Worm (Caenorhabditis elegans) whole organism, young adult: Measurements from ENCODE around the gene nhr-161.

Experiments
- B0019.2 ChIP-seq: fragments of 200-800 bp; sonication (Bioruptor generic); conservative IDR thresholded peaks from 2 replicates; pipeline ENCODE4 v1.3.6; 2022; ENCODE audit warnings: missing genetic modification reagents, missing genetic modification characterization, missing compliant biosample characterization
- B0261.1 ChIP-seq: sonication (generic microtip); optimal IDR thresholded peaks from 2 replicates; lab custom pipeline; 2016; ENCODE audit warnings: mild to moderate bottlenecking, missing genetic modification characterization, moderate library complexity, missing compliant biosample characterization
- D2030.7 ChIP-seq: fragments of 200-800 bp; sonication (Bioruptor generic); IDR thresholded peaks from 2 replicates; pipeline ENCODE4 v1.3.6; 2022; ENCODE audit warnings: missing genetic modification reagents, missing genetic modification characterization, missing compliant biosample characterization
- F10E7.11 ChIP-seq: sonication (generic microtip); optimal IDR thresholded peaks from 2 replicates; lab custom pipeline; 2017; ENCODE audit warnings: mild to moderate bottlenecking, missing genetic modification characterization, moderate library complexity, missing compliant biosample characterization
- F22D6.2 ChIP-seq: sonication (generic microtip); optimal IDR thresholded peaks from 2 replicates; lab custom pipeline; 2016; ENCODE audit warnings: mild to moderate bottlenecking, missing genetic modification characterization, missing compliant biosample characterization
- F33H1.4 ChIP-seq: fragments of 200-800 bp; sonication (Bioruptor generic); IDR thresholded peaks from 2 replicates; pipeline ENCODE4 v1.3.6; 2022; ENCODE audit warnings: missing genetic modification reagents, missing genetic modification characterization, missing compliant biosample characterization
- F37B4.10 ChIP-seq: fragments of 200-800 bp; sonication (Bioruptor generic); IDR thresholded peaks from 2 replicates; pipeline ENCODE4 v1.3.6; 2022; ENCODE audit warnings: missing genetic modification characterization, missing compliant biosample characterization
- F57A8.1 ChIP-seq: fragments of 200-800 bp; sonication (Bioruptor generic); optimal IDR thresholded peaks from 2 replicates; lab custom pipeline; 2018; ENCODE audit warnings: mild to moderate bottlenecking, missing genetic modification characterization, moderate library complexity, missing compliant biosample characterization
- F57C9.4 ChIP-seq: sonication (generic microtip); optimal IDR thresholded peaks from 2 replicates; lab custom pipeline; 2017; ENCODE audit warnings: mild to moderate bottlenecking, missing genetic modification characterization, missing compliant biosample characterization
- K11D2.4 ChIP-seq: fragments of 200-800 bp; sonication (Bioruptor generic); IDR thresholded peaks from 2 replicates; pipeline ENCODE4 v1.3.6; 2022; ENCODE audit warnings: missing genetic modification reagents, missing genetic modification characterization, missing compliant biosample characterization
- K12H6.12 ChIP-seq: fragments of 200-800 bp; sonication (Bioruptor generic); optimal IDR thresholded peaks from 2 replicates; lab custom pipeline; 2018; ENCODE audit warnings: mild to moderate bottlenecking, missing genetic modification characterization, missing compliant biosample characterization
- T07F8.4 ChIP-seq: sonication (generic microtip); optimal IDR thresholded peaks from 2 replicates; lab custom pipeline; 2016; ENCODE audit warnings: mild to moderate bottlenecking, missing genetic modification characterization, moderate library complexity, missing compliant biosample characterization
- Y53F4B.3 ChIP-seq: fragments of 200-800 bp; sonication (Bioruptor generic); IDR thresholded peaks from 2 replicates; pipeline ENCODE4 v1.3.6; 2022; ENCODE audit warnings: missing genetic modification reagents, missing genetic modification characterization, missing compliant biosample characterization
- Y56A3A.18 ChIP-seq: fragments of 200-800 bp; sonication (Bioruptor generic); IDR thresholded peaks from 2 replicates; pipeline ENCODE4 v1.3.6; 2022; ENCODE audit warnings: missing genetic modification reagents, missing genetic modification characterization, missing compliant biosample characterization
- Y79H2A.3 ChIP-seq: fragments of 200-800 bp; sonication (Bioruptor generic); conservative IDR thresholded peaks from 2 replicates; pipeline ENCODE4 v1.3.6; 2022; ENCODE audit warnings: missing genetic modification reagents, missing genetic modification characterization, missing compliant biosample characterization
- Y95B8A.8 ChIP-seq: fragments of 200-800 bp; sonication (Bioruptor generic); IDR thresholded peaks from 2 replicates; pipeline ENCODE4 v1.3.6; 2022; ENCODE audit warnings: missing genetic modification reagents, missing genetic modification characterization, missing compliant biosample characterization
- ama-1 ChIP-seq, 3 experiments: fragments of 150-350 bp in 1 of 3; sonication (generic microtip) in 2 of 3; optimal IDR thresholded peaks; 2 replicates each; lab custom pipeline; 2014 to 2018; ENCODE audit warnings: missing biosample characterization in 2 of 3, missing genetic modification characterization in 2 of 3, missing genetic modification reagents in 2 of 3
- aptf-2 ChIP-seq: fragments of 200-800 bp; sonication (Bioruptor generic); conservative IDR thresholded peaks from 2 replicates; pipeline ENCODE4 v1.3.6; 2022; ENCODE audit warnings: missing genetic modification reagents, missing genetic modification characterization, missing compliant biosample characterization
- atf-7 ChIP-seq: sonication (generic microtip); optimal IDR thresholded peaks from 2 replicates; lab custom pipeline; 2017; ENCODE audit warnings: mild to moderate bottlenecking, missing genetic modification characterization, missing compliant biosample characterization
- attf-3 ChIP-seq: fragments of 200-800 bp; sonication (Bioruptor generic); conservative IDR thresholded peaks from 2 replicates; pipeline ENCODE4 v1.3.6; 2022; ENCODE audit warnings: missing genetic modification reagents, missing genetic modification characterization, missing compliant biosample characterization
- attf-5 ChIP-seq: fragments of 200-800 bp; sonication (Bioruptor generic); optimal IDR thresholded peaks from 2 replicates; lab custom pipeline; 2018; ENCODE audit warnings: mild to moderate bottlenecking, missing genetic modification characterization, missing compliant biosample characterization
- bed-2 ChIP-seq: fragments of 200-800 bp; sonication (Bioruptor generic); IDR thresholded peaks from 2 replicates; pipeline ENCODE4 v1.3.6; 2022; ENCODE audit warnings: missing genetic modification reagents, missing genetic modification characterization, missing compliant biosample characterization
- ceh-79 ChIP-seq: sonication (generic microtip); optimal IDR thresholded peaks from 2 replicates; lab custom pipeline; 2017; ENCODE audit warnings: mild to moderate bottlenecking, missing genetic modification characterization, missing compliant biosample characterization
- dpl-1 ChIP-seq: fragments of 150-350 bp; optimal IDR thresholded peaks from 2 replicates; lab custom pipeline; 2014; ENCODE audit warnings: missing biosample characterization, missing genetic modification reagents, missing genetic modification characterization
- efl-1 ChIP-seq: fragments of 150-350 bp; optimal IDR thresholded peaks from 2 replicates; lab custom pipeline; 2014; ENCODE audit warnings: missing biosample characterization, missing genetic modification reagents, missing genetic modification characterization
- egl-18 ChIP-seq: fragments of 200-800 bp; sonication (Bioruptor generic); IDR thresholded peaks from 2 replicates; pipeline ENCODE4 v1.3.6; 2022; ENCODE audit warnings: missing genetic modification reagents, missing genetic modification characterization, missing compliant biosample characterization
- egrh-3 ChIP-seq: fragments of 200-800 bp; sonication (Bioruptor generic); IDR thresholded peaks from 2 replicates; pipeline ENCODE4 v1.3.6; 2022; ENCODE audit warnings: missing genetic modification reagents, missing genetic modification characterization, missing compliant biosample characterization
- hmg-20 ChIP-seq: fragments of 200-800 bp; sonication (Bioruptor generic); IDR thresholded peaks from 2 replicates; pipeline ENCODE4 v1.3.6; 2022; ENCODE audit warnings: missing genetic modification reagents, missing genetic modification characterization, missing compliant biosample characterization
- lin-35 ChIP-seq, 3 experiments: fragments of 150-350 bp in 2 of 3; sonication (generic microtip) in 1 of 3; optimal IDR thresholded peaks; 2 replicates each; lab custom pipeline; 2014 to 2018; ENCODE audit warnings: missing biosample characterization in 3 of 3, missing genetic modification characterization in 3 of 3, missing genetic modification reagents in 3 of 3
- lir-1 ChIP-seq: fragments of 200-800 bp; sonication (Bioruptor generic); conservative IDR thresholded peaks from 2 replicates; pipeline ENCODE4 v1.3.6; 2022; ENCODE audit warnings: missing genetic modification reagents, missing genetic modification characterization, missing compliant biosample characterization
- lsl-1 ChIP-seq: fragments of 200-800 bp; sonication (Bioruptor generic); optimal IDR thresholded peaks from 2 replicates; lab custom pipeline; 2018; ENCODE audit warnings: mild to moderate bottlenecking, missing genetic modification characterization, moderate library complexity, missing compliant biosample characterization
- mcd-1 ChIP-seq: fragments of 200-800 bp; sonication (Bioruptor generic); IDR thresholded peaks from 2 replicates; pipeline ENCODE4 v1.3.6; 2022; ENCODE audit warnings: missing genetic modification reagents, missing genetic modification characterization, missing compliant biosample characterization
- mel-28 ChIP-seq: sonication (generic microtip); optimal IDR thresholded peaks from 2 replicates; lab custom pipeline; 2016; ENCODE audit warnings: borderline replicate concordance, mild to moderate bottlenecking, missing genetic modification characterization, missing compliant biosample characterization
- mes-4 ChIP-seq: sonication (generic microtip); optimal IDR thresholded peaks from 2 replicates; lab custom pipeline; 2016; ENCODE audit warnings: missing genotype, missing genetic modification characterization, missing compliant biosample characterization
- nhr-120 ChIP-seq: fragments of 200-800 bp; sonication (Bioruptor generic); IDR thresholded peaks from 2 replicates; pipeline ENCODE4 v1.3.6; 2022; ENCODE audit warnings: missing genetic modification characterization, missing compliant biosample characterization
- nhr-27 ChIP-seq: fragments of 200-800 bp; sonication (Bioruptor generic); optimal IDR thresholded peaks from 2 replicates; lab custom pipeline; 2018; ENCODE audit warnings: mild to moderate bottlenecking, missing genetic modification characterization, moderate library complexity, missing compliant biosample characterization
- repo-1 ChIP-seq: sonication (generic microtip); optimal IDR thresholded peaks from 2 replicates; lab custom pipeline; 2017; ENCODE audit warnings: mild to moderate bottlenecking, missing genetic modification characterization, missing compliant biosample characterization
- sptf-2 ChIP-seq: fragments of 200-800 bp; sonication (Bioruptor generic); optimal IDR thresholded peaks from 2 replicates; lab custom pipeline; 2018; ENCODE audit warnings: mild to moderate bottlenecking, missing genetic modification characterization, missing compliant biosample characterization
- tbp1 ChIP-seq: fragments of 200-800 bp; sonication (Bioruptor generic); optimal IDR thresholded peaks from 2 replicates; lab custom pipeline; 2018; ENCODE audit warnings: mild to moderate bottlenecking, missing genetic modification characterization, missing compliant biosample characterization
- tlf-1 ChIP-seq: fragments of 200-800 bp; sonication (Bioruptor generic); optimal IDR thresholded peaks from 2 replicates; lab custom pipeline; 2018; ENCODE audit warnings: mild to moderate bottlenecking, missing genetic modification characterization, missing compliant biosample characterization
- unc-62 ChIP-seq: fragments of 150-350 bp; optimal IDR thresholded peaks from 2 replicates; lab custom pipeline; 2014; ENCODE audit warnings: missing biosample characterization, missing genetic modification reagents, missing genetic modification characterization
- ztf-26 ChIP-seq: sonication (generic microtip); optimal IDR thresholded peaks from 2 replicates; lab custom pipeline; 2017; ENCODE audit warnings: missing genetic modification characterization, missing compliant biosample characterization
- ztf-6 ChIP-seq: fragments of 200-800 bp; sonication (Bioruptor generic); IDR thresholded peaks from 2 replicates; pipeline ENCODE4 v1.3.6; 2022; ENCODE audit warnings: missing genetic modification reagents, missing genetic modification characterization, missing compliant biosample characterization

nhr-161 gene

DNA sequence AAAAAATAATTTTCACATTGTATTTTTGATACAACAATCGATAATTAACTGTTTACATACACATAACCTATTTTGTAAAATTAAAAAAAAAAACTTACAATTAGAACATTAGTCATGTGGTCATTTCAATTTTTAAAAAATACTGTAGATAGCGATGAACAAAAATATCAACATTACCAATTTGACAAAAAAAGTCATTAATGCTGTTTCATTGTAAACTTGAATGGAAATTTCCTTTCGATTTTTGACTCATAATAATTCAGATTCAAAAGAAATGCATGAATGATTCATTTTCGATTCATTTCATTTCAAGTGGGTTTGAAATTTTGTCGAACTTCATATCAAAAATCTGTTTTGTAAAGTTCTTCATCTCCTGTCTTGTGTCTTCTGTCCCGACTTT, 26.7 kb upstream of the nhr-161 start, which contains the start of gene C33G8.2 (continued):
- TF ChIP-seq F37B4.10 (GFP tag; lab: Robert Waterston, UW) = no peak
- no peak for TF ChIP-seq F10E7.11 (tag; lab: Kevin White, UChicago)

DNA sequence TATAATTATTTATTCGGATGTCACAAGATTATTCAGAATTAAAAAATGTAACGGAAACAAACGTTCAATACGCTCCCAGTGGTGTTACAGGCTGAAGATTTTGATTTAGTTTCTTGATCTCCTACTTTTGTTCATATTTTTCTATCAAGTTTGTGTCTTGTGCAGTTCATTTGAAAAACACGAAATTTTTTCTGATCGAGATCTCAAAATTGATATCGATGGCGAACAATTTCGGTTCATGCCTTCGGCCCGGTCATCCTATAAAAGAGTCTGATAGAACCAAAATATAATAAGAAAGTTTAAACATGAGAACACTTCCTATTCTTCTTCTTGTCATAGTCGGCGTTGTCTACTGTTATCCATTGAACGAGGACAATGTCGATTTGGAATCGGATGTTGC, 24.6 kb upstream of the nhr-161 start, which contains the start of gene drd-10:
TSS of gene drd-10 (plus strand) at position 301 of the 400 bp plus-strand sequence.
- TF ChIP-seq T07F8.4 (no peak), sptf-2 (GFP tag; lab: Kevin White, UChicago) (no peak), B0261.1 (no peak), tbp1 (no peak), Y95B8A.8 (no peak), nhr-27 (tag; lab: Kevin White, UChicago) (no peak), ceh-79 (tag; lab: Kevin White, UChicago) (no peak), D2030.7 (no peak), Y56A3A.18 (GFP tag; lab: Robert Waterston, UW) (no peak)

DNA sequence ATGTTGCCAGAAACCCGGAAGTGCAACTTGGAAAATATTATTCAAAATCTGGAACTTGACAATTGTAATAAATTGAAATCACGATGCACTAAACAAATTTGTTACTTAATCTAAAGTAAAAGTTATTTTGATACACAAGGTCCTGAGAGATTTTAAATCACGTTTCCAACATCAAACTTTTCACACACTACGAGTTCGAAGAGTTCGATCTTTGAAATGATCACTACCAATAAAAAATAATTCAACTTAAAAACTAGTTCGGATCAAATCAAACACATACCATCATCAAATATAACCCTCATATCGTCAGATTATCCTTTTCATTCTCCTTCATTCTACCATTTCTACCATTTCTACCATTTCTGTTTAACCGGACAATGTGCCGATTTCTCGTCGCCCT, 23.3 kb upstream of the nhr-161 start, which contains the start of gene spig-10:
TSS of gene spig-10 (plus strand) at position 301 of the 400 bp plus-strand sequence.
- TF ChIP-seq hmg-20 (no peak), F57A8.1 (no peak), F22D6.2 (no peak), aptf-2 (GFP tag; lab: Robert Waterston, UW) (no peak), Y79H2A.3 (no peak), Y53F4B.3 (GFP tag; lab: Robert Waterston, UW) (no peak), lir-1 (GFP tag; lab: Robert Waterston, UW) (no peak), ztf-6 (GFP tag; lab: Robert Waterston, UW) (no peak), ztf-26 (tag; lab: Kevin White, UChicago) (no peak), atf-7 (tag; lab: Kevin White, UChicago) (no peak), ama-1 (optimal IDR thresholded peaks at IDR 0.05; lab: Kevin White, UChicago) (no peak), ama-1 (GFP tag; optimal IDR thresholded peaks at IDR 0.05; lab: Kevin White, UChicago) (no peak), lsl-1 (GFP tag; lab: Kevin White, UChicago) (no peak), efl-1 (GFP tag; lab: Kevin White, UChicago) (no peak), mes-4 (tag; lab: Kevin White, UChicago) (no peak), nhr-120 (GFP tag; lab: Robert Waterston, UW) (no peak), unc-62 (GFP tag; lab: Kevin White, UChicago) (no peak), attf-3 (GFP tag; lab: Robert Waterston, UW) (no peak), K11D2.4 (no peak), bed-2 (GFP tag; lab: Robert Waterston, UW) (no peak)
- TF ChIP-seq, all 124 proteins: peak for 0

DNA sequence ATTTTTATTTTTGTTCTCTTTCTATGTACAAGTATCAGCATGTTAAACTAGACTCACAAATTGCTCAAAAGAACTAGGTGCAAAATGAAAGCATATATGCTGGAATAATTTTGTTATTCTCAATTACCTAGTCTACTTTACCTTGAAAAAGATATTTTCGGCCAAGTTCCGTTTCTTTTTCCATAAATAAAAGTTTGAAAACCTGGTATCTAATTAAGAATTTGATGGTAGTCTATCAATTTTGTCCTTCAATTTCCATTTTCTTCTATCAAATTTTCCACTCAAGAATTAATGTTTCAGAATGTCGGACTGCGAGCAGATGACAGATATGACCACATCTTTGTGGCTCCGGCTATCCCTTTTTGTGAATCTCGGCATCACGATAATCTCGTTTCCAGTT, 21.1 kb upstream of the nhr-161 start, which contains the start of gene srab-4:
TSS of gene srab-4 (plus strand) at position 301 of the 400 bp plus-strand sequence.
- TF ChIP-seq lin-35 (GFP tag; optimal IDR thresholded peaks at IDR 0.05; lab: Kevin White, UChicago) (no peak), ztf-6 (GFP tag; lab: Robert Waterston, UW) (no peak), dpl-1 (GFP tag; lab: Kevin White, UChicago) (no peak), ceh-79 (tag; lab: Kevin White, UChicago) (no peak), K12H6.12 (tag; lab: Kevin White, UChicago) (no peak), F33H1.4 (no peak), F57C9.4 (tag; lab: Kevin White, UChicago) (no peak), mel-28 (tag; lab: Kevin White, UChicago) (no peak), B0019.2 (no peak), tlf-1 (GFP tag; lab: Kevin White, UChicago) (no peak), attf-5 (GFP tag; lab: Kevin White, UChicago) (no peak), mcd-1 (GFP tag; lab: Robert Waterston, UW) (no peak), repo-1 (tag; lab: Kevin White, UChicago) (no peak), egl-18 (GFP tag; lab: Robert Waterston, UW) (no peak), egrh-3 (GFP tag; lab: Robert Waterston, UW) (no peak)
